Worm (Caenorhabditis elegans) whole organism, L4 larva: ENCODE data around the gene ppt-1.

ENCODE experiments used
- arid-1 ChIP-seq: fragments of 200-800 bp; sonication (Bioruptor generic); conservative IDR thresholded peaks from 2 replicates; pipeline ENCODE4 v1.3.6; 2022; ENCODE audit warnings: missing genetic modification reagents, missing genetic modification characterization, missing compliant biosample characterization
- ces-1 ChIP-seq: fragments of 150-350 bp; sonication (generic microtip); optimal IDR thresholded peaks from 4 replicates; lab custom pipeline; 2014; ENCODE audit warnings: missing biosample characterization, missing genetic modification reagents, missing genetic modification characterization
- cey-2 ChIP-seq: sonication (generic microtip); optimal IDR thresholded peaks from 3 replicates; lab custom pipeline; 2017; ENCODE audit warnings: missing genetic modification characterization, mild to moderate bottlenecking, missing compliant biosample characterization, antibody characterized with exemption, borderline replicate concordance; ENCODE audit not compliant: insufficient read depth

- no peak for TF ChIP-seq arid-1 (GFP tag; lab: Robert Waterston, UW)
- no peak for TF ChIP-seq ces-1 (GFP tag; lab: Kevin White, UChicago)
- peak; percentile 56 for TF ChIP-seq cey-2 (tag; lab: Kevin White, UChicago)
Observed at ce11 chrV:6652051-6652450, 25.9 kb upstream of the ppt-1 start, which contains the start of gene T10H9.8.
